Worm (Caenorhabditis elegans) whole organism, early embryonic: Measurements from ENCODE around the gene T21C12.8.

ENCODE experiments used
- B0310.2 ChIP-seq: sonication (generic microtip); optimal IDR thresholded peaks from 2 replicates; lab custom pipeline; 2016; ENCODE audit warnings: mild to moderate bottlenecking, missing genetic modification characterization, missing compliant biosample characterization
- F13C5.2 ChIP-seq: sonication (generic microtip); optimal IDR thresholded peaks from 2 replicates; lab custom pipeline; 2017; ENCODE audit warnings: mild to moderate bottlenecking, missing genetic modification characterization, inconsistent platforms, missing compliant biosample characterization
- aly-1 ChIP-seq: sonication (generic microtip); optimal IDR thresholded peaks from 2 replicates; lab custom pipeline; 2016; ENCODE audit warnings: missing genetic modification characterization, missing compliant biosample characterization
- ama-1 ChIP-seq: fragments of 150-350 bp; optimal IDR thresholded peaks from 2 replicates; lab custom pipeline; 2014
- ceh-13 ChIP-seq: fragments of 200-800 bp; sonication (Bioruptor generic); optimal IDR thresholded peaks from 2 replicates; lab custom pipeline; 2018; ENCODE audit warnings: mild to moderate bottlenecking, missing genetic modification characterization, missing compliant biosample characterization
- ceh-36 ChIP-seq: sonication (generic microtip); optimal IDR thresholded peaks from 2 replicates; lab custom pipeline; 2016; ENCODE audit warnings: missing genetic modification characterization, inconsistent platforms, missing compliant biosample characterization
- ets-7 ChIP-seq: sonication (generic microtip); optimal IDR thresholded peaks from 2 replicates; lab custom pipeline; 2016; ENCODE audit warnings: missing genotype, missing genetic modification characterization, missing compliant biosample characterization
- flt-1 ChIP-seq: fragments of 200-800 bp; sonication (Bioruptor generic); IDR thresholded peaks from 2 replicates; pipeline ENCODE4 v1.3.6; 2022; ENCODE audit warnings: missing genetic modification characterization, missing compliant biosample characterization
- hmbx-1 ChIP-seq: sonication (generic microtip); optimal IDR thresholded peaks from 2 replicates; lab custom pipeline; 2016; ENCODE audit warnings: mild to moderate bottlenecking, missing genetic modification characterization, missing compliant biosample characterization
- hmg-4 ChIP-seq: fragments of 200-800 bp; sonication (Bioruptor generic); optimal IDR thresholded peaks from 2 replicates; lab custom pipeline; 2018; ENCODE audit warnings: mild to moderate bottlenecking, missing genetic modification characterization, missing compliant biosample characterization
- hnd-1 ChIP-seq: sonication (generic microtip); optimal IDR thresholded peaks from 2 replicates; lab custom pipeline; 2016; ENCODE audit warnings: missing genetic modification characterization, missing compliant biosample characterization
- pes-1 ChIP-seq: fragments of 200-800 bp; sonication (Bioruptor generic); IDR thresholded peaks from 2 replicates; pipeline ENCODE4 v1.3.6; 2022; ENCODE audit warnings: missing genetic modification reagents, missing genetic modification characterization, missing compliant biosample characterization
- scrt-1 ChIP-seq: fragments of 200-800 bp; sonication (Bioruptor generic); IDR thresholded peaks from 2 replicates; pipeline ENCODE4 v1.3.6; 2022; ENCODE audit warnings: missing genetic modification characterization, missing compliant biosample characterization
- sea-1 ChIP-seq: fragments of 200-800 bp; sonication (Bioruptor generic); conservative IDR thresholded peaks from 2 replicates; pipeline ENCODE4 v1.3.6; 2022; ENCODE audit warnings: missing genetic modification characterization, missing compliant biosample characterization
- tbx-11 ChIP-seq: fragments of 200-800 bp; sonication (Bioruptor generic); IDR thresholded peaks from 2 replicates; pipeline ENCODE4 v1.3.6; 2022; ENCODE audit warnings: missing genetic modification characterization, missing compliant biosample characterization
- tbx-37 ChIP-seq: fragments of 200-800 bp; sonication (Bioruptor generic); conservative IDR thresholded peaks from 2 replicates; pipeline ENCODE4 v1.3.6; 2022; ENCODE audit warnings: missing genetic modification reagents, missing genetic modification characterization, missing compliant biosample characterization
- tra-4 ChIP-seq: sonication (generic microtip); optimal IDR thresholded peaks from 2 replicates; lab custom pipeline; 2017; ENCODE audit warnings: missing genetic modification characterization, missing compliant biosample characterization

T21C12.8 gene

ce11 chrIII:10523025-10523424 is 29.8 kb downstream of the T21C12.8 start:
- no peak for TF ChIP-seq tbx-37 (GFP tag; lab: Robert Waterston, UW)
- no peak for TF ChIP-seq hnd-1
- TF ChIP-seq B0310.2, result no peak
- TF ChIP-seq aly-1, result no peak
- TF ChIP-seq ceh-36 (tag; lab: Kevin White, UChicago), result no peak
- TF ChIP-seq tra-4 (tag; lab: Kevin White, UChicago), result no peak
- TF ChIP-seq sea-1 (GFP tag; lab: Robert Waterston, UW), result no peak
- no peak for TF ChIP-seq scrt-1 (GFP tag; lab: Robert Waterston, UW)
- no peak for TF ChIP-seq hmbx-1 (tag; lab: Kevin White, UChicago)
- TF ChIP-seq flt-1, result no peak
- TF ChIP-seq hmg-4 (GFP tag; lab: Kevin White, UChicago), result no peak
- no peak for TF ChIP-seq ama-1 (lab: Kevin White, UChicago)
- TF ChIP-seq F13C5.2 (tag; lab: Kevin White, UChicago), result no peak
- no peak for TF ChIP-seq tbx-11
- TF ChIP-seq ceh-13 (GFP tag; lab: Kevin White, UChicago), result no peak
- no peak for TF ChIP-seq ets-7 (tag; lab: Kevin White, UChicago)
- no peak for TF ChIP-seq pes-1

- TF ChIP-seq ceh-36 (tag; lab: Kevin White, UChicago), result peak; percentile 82
- TF ChIP-seq ceh-13 (GFP tag; lab: Kevin White, UChicago), result no peak
Measured at ce11 chrIII:10521219-10521618, 31.6 kb downstream of the T21C12.8 start.

ce11 chrIII:10520523-10520922 is 32.3 kb downstream of the T21C12.8 start, which contains the start of gene unc-49:
TSS of gene unc-49 (plus strand) at chrIII:10520762.
- TF ChIP-seq B0310.2, result no peak
- TF ChIP-seq tbx-11, result no peak
- TF ChIP-seq scrt-1 (GFP tag; lab: Robert Waterston, UW), result no peak
- no peak for TF ChIP-seq hmg-4 (GFP tag; lab: Kevin White, UChicago)
- TF ChIP-seq tbx-37 (GFP tag; lab: Robert Waterston, UW), result no peak
- no peak for TF ChIP-seq aly-1
- TF ChIP-seq ceh-13 (GFP tag; lab: Kevin White, UChicago), result no peak
- no peak for TF ChIP-seq flt-1
- no peak for TF ChIP-seq sea-1 (GFP tag; lab: Robert Waterston, UW)
- TF ChIP-seq F13C5.2 (tag; lab: Kevin White, UChicago), result no peak
- TF ChIP-seq pes-1, result no peak
- no peak for TF ChIP-seq hnd-1
- TF ChIP-seq ama-1 (lab: Kevin White, UChicago), result no peak
- TF ChIP-seq hmbx-1 (tag; lab: Kevin White, UChicago), result no peak

- TF ChIP-seq B0310.2 (no peak), hmbx-1 (tag; lab: Kevin White, UChicago) (no peak), ets-7 (tag; lab: Kevin White, UChicago) (no peak), sea-1 (GFP tag; lab: Robert Waterston, UW) (no peak)
Measured at ce11 chrIII:10519615-10520014, 33.2 kb downstream of the T21C12.8 start.

- TF ChIP-seq tbx-37 (GFP tag; lab: Robert Waterston, UW) (no peak), ceh-13 (GFP tag; lab: Kevin White, UChicago) (no peak), tra-4 (tag; lab: Kevin White, UChicago) (no peak), aly-1 (no peak)
Measured at ce11 chrIII:10518884-10519283, 33.9 kb downstream of the T21C12.8 start.

- TF ChIP-seq ets-7 (tag; lab: Kevin White, UChicago) (no peak), hnd-1 (no peak), scrt-1 (GFP tag; lab: Robert Waterston, UW) (no peak)
Measured at ce11 chrIII:10515751-10516150, 37.1 kb downstream of the T21C12.8 start.

- TF ChIP-seq tra-4 (tag; lab: Kevin White, UChicago) (no peak), hmbx-1 (tag; lab: Kevin White, UChicago) (no peak), pes-1 (no peak), hnd-1 (no peak), ceh-36 (tag; lab: Kevin White, UChicago) (no peak), F13C5.2 (tag; lab: Kevin White, UChicago) (no peak), ets-7 (tag; lab: Kevin White, UChicago) (no peak), hmg-4 (GFP tag; lab: Kevin White, UChicago) (no peak)
Measured at ce11 chrIII:10512570-10512969, 40.3 kb downstream of the T21C12.8 start.

- TF ChIP-seq hmg-4 (GFP tag; lab: Kevin White, UChicago) (no peak), sea-1 (GFP tag; lab: Robert Waterston, UW) (no peak), ama-1 (lab: Kevin White, UChicago) (no peak), tbx-11 (no peak), pes-1 (no peak), ceh-13 (GFP tag; lab: Kevin White, UChicago) (no peak), scrt-1 (GFP tag; lab: Robert Waterston, UW) (no peak), tra-4 (tag; lab: Kevin White, UChicago) (no peak), ets-7 (tag; lab: Kevin White, UChicago) (no peak), flt-1 (no peak), ceh-36 (tag; lab: Kevin White, UChicago) (no peak), hmbx-1 (tag; lab: Kevin White, UChicago) (no peak), B0310.2 (no peak), hnd-1 (no peak), tbx-37 (GFP tag; lab: Robert Waterston, UW) (no peak), F13C5.2 (tag; lab: Kevin White, UChicago) (no peak), aly-1 (no peak)
Measured at ce11 chrIII:10506699-10507248, 46.1 kb downstream of the T21C12.8 start, which contains the start of the genes sip-1 and sly-1. TSS of gene sip-1 (minus strand) at chrIII:10506801. TSS of gene sly-1 (plus strand) at chrIII:10507058.
